Worm (Caenorhabditis elegans): ENCODE data around the gene K08E5.6.

K08E5.6 gene

DNA sequence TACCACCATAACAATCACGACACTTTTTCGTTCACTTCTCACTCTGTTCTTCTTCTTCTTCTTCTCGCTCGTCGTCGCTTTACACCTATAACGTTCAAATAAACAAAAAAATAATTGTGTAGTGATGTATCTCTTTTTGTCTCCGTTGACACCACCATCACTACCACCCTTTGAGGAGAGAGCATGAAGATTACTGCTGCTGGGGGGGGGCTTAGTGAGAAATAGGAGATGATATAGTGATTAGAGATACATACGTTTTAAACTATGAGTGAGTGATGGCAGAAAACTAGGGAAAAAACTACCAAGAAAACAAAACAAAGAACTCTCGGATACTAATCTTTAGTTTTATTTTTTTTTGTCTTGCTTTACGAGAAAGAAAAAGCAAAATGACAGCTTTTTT lies 14.5 kb upstream of the K08E5.6 start:
- TF ChIP-seq tra-4 (tag; optimal IDR thresholded peaks at IDR 0.05) (no peak), B0310.2 (tag; optimal IDR thresholded peaks at IDR 0.05) (no peak), tbx-11 (GFP tag; IDR thresholded peaks at IDR 0.05) (no peak), hmg-4 (GFP tag; optimal IDR thresholded peaks at IDR 0.05) (no peak), ceh-13 (GFP tag; optimal IDR thresholded peaks at IDR 0.05) (no peak), hnd-1 (tag; optimal IDR thresholded peaks at IDR 0.05) (no peak), aly-1 (tag; optimal IDR thresholded peaks at IDR 0.05) (no peak), ama-1 (optimal IDR thresholded peaks at IDR 0.05) (no peak), ceh-36 (tag; optimal IDR thresholded peaks at IDR 0.05) (no peak), pes-1 (GFP tag; IDR thresholded peaks at IDR 0.05) (no peak), F13C5.2 (tag; optimal IDR thresholded peaks at IDR 0.05) (no peak), sea-1 (GFP tag; conservative IDR thresholded peaks at IDR 0.05) (no peak), scrt-1 (GFP tag; IDR thresholded peaks at IDR 0.05) (no peak), flt-1 (GFP tag; IDR thresholded peaks at IDR 0.05) (no peak), tbx-37 (GFP tag; conservative IDR thresholded peaks at IDR 0.05) (no peak), hmbx-1 (tag; optimal IDR thresholded peaks at IDR 0.05) (no peak), ets-7 (tag; optimal IDR thresholded peaks at IDR 0.05) (no peak)

DNA sequence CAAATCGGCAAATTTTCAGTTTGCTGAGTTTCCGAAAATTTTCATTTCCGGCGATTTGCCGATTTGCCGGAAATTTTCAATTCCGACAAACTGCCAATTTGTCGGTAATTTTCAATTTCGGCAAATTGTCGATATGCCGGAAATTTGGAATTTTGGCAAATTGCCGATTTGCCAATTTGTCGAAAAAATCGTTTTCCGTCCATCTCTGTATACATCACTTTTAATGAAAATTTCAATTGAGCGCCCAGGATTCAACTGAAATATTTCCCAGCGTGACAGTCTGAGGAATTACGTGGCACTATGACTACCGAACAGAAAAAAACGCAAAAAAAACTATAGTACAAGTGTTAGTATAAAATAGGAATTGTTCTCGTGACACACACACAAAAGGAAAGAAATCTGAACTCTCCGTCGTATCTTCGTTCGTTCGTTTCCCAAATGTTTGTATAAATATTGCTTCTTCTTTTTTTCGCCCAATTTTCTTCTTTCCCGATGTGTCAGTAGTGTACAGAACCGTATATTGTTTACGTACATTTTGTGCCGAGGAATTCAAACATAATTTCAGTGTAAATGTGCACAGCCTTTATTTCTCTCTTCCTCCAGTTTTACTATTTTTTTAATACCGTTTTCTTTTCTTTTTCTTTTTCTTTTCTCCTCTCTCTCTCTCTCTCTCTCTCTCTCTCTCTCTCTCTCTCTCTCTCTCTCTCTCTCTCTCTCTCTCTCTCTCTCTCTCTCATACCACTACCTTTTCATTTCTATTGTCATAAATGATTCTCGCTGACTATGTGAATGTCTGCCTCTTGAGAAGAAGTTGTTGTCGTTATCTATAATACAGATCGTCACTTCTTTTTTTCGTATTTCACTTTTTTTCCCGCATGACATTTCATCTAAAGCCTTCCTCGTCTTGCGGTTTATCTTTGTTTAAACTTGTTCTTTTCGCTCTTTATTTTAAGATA lies 8.1 kb upstream of the K08E5.6 start:
- TF ChIP-seq tbx-11 (GFP tag; IDR thresholded peaks at IDR 0.05) (no peak), aly-1 (tag; optimal IDR thresholded peaks at IDR 0.05) (no peak)

DNA sequence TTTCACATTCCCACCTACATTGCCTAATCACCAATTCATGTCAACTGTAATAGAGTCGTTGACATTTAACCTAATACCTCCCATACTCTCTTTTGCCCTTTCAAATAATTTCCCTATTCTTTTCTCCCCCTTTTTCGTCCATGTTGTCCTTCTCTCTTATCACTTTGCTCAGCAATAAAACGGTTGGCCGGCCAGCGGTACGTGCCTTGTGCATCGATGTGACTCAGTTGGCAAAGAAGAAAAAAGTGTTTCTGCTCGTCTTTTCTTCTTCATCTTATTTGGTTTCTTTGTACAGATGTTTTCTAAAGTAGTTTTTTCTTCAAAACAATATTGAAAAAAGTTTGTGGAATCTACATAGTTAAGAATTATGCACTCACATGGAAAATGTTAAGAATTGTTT lies 6.3 kb upstream of the K08E5.6 start:
- TF ChIP-seq ama-1 (optimal IDR thresholded peaks at IDR 0.05) (no peak), tbx-11 (GFP tag; IDR thresholded peaks at IDR 0.05) (no peak), F13C5.2 (tag; optimal IDR thresholded peaks at IDR 0.05) (no peak), tbx-37 (GFP tag; conservative IDR thresholded peaks at IDR 0.05) (no peak), hmg-4 (GFP tag; optimal IDR thresholded peaks at IDR 0.05) (no peak), ceh-13 (GFP tag; optimal IDR thresholded peaks at IDR 0.05) (no peak), pes-1 (GFP tag; IDR thresholded peaks at IDR 0.05) (no peak), hmbx-1 (tag; optimal IDR thresholded peaks at IDR 0.05) (no peak), ets-7 (tag; optimal IDR thresholded peaks at IDR 0.05) (no peak), B0310.2 (tag; optimal IDR thresholded peaks at IDR 0.05) (no peak)

DNA sequence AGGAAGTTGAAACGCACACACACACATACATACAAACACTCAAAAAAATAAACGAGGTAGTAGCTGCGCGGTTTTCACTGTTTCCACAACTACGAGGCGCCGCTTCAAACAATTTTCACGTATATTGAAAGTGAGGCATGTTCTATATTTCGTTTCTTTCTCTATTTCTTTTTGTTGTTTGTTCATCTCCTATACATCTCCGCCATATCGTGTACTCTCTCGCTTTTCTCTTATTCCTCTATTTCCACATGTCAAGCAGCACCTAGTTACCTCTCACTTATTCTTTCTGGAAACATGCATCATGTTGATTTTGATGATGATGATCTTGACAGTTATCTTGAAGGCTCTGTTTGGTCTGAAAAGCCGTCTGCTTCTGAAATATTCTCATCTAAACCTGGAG lies 4.1 kb upstream of the K08E5.6 start, which contains the start of gene ZK1128.7:
Gene ZK1128.7 (plus strand): TSS at position 229 of the 400 bp plus-strand sequence.
- no peak for TF ChIP-seq tra-4 (tag; optimal IDR thresholded peaks at IDR 0.05)
- no peak for TF ChIP-seq sea-1 (GFP tag; conservative IDR thresholded peaks at IDR 0.05)
- no peak for TF ChIP-seq hmg-4 (GFP tag; optimal IDR thresholded peaks at IDR 0.05)
- TF ChIP-seq ets-7 (tag; optimal IDR thresholded peaks at IDR 0.05), result no peak
- TF ChIP-seq B0310.2 (tag; optimal IDR thresholded peaks at IDR 0.05), result no peak
- TF ChIP-seq ceh-13 (GFP tag; optimal IDR thresholded peaks at IDR 0.05), result no peak
- no peak for TF ChIP-seq scrt-1 (GFP tag; IDR thresholded peaks at IDR 0.05)
- no peak for TF ChIP-seq hmbx-1 (tag; optimal IDR thresholded peaks at IDR 0.05)
- no peak for TF ChIP-seq ama-1 (optimal IDR thresholded peaks at IDR 0.05)
- TF ChIP-seq tbx-11 (GFP tag; IDR thresholded peaks at IDR 0.05), result no peak
- TF ChIP-seq pes-1 (GFP tag; IDR thresholded peaks at IDR 0.05), result no peak
- TF ChIP-seq ceh-36 (tag; optimal IDR thresholded peaks at IDR 0.05), result no peak
- no peak for TF ChIP-seq F13C5.2 (tag; optimal IDR thresholded peaks at IDR 0.05)
- no peak for TF ChIP-seq flt-1 (GFP tag; IDR thresholded peaks at IDR 0.05)

DNA sequence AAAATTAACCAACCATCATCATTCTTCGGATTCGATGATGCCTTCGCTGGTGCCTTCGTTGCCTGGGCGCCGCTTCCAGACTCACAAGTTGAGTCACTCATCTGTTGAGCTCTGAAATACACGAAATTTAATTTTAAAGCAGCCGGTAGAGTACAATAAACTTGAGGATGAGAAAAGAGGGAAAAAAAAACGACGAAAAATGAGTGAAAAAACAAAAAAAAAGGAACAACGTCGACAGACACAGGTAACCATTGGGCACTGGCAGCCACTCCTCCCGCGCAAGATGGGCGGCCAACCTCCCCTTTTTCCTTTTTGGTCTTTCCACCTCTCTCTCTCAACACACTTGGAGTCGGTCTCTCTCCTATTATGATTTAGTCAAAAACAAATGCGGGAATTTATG lies 5.9 kb downstream of the K08E5.6 start, which contains the start of gene K08E5.1:
Gene K08E5.1 (minus strand): TSS at position 101 of the 400 bp plus-strand sequence.
- TF ChIP-seq hmg-4 (GFP tag; optimal IDR thresholded peaks at IDR 0.05) (no peak), aly-1 (tag; optimal IDR thresholded peaks at IDR 0.05) (no peak), tbx-11 (GFP tag; IDR thresholded peaks at IDR 0.05) (no peak), ama-1 (optimal IDR thresholded peaks at IDR 0.05) (no peak), scrt-1 (GFP tag; IDR thresholded peaks at IDR 0.05) (no peak), pes-1 (GFP tag; IDR thresholded peaks at IDR 0.05) (no peak), hmbx-1 (tag; optimal IDR thresholded peaks at IDR 0.05) (no peak), ceh-36 (tag; optimal IDR thresholded peaks at IDR 0.05) (no peak), tbx-37 (GFP tag; conservative IDR thresholded peaks at IDR 0.05) (no peak), F13C5.2 (tag; optimal IDR thresholded peaks at IDR 0.05) (no peak), flt-1 (GFP tag; IDR thresholded peaks at IDR 0.05) (no peak), B0310.2 (tag; optimal IDR thresholded peaks at IDR 0.05) (no peak), ceh-13 (GFP tag; optimal IDR thresholded peaks at IDR 0.05) (no peak), sea-1 (GFP tag; conservative IDR thresholded peaks at IDR 0.05) (no peak)

DNA sequence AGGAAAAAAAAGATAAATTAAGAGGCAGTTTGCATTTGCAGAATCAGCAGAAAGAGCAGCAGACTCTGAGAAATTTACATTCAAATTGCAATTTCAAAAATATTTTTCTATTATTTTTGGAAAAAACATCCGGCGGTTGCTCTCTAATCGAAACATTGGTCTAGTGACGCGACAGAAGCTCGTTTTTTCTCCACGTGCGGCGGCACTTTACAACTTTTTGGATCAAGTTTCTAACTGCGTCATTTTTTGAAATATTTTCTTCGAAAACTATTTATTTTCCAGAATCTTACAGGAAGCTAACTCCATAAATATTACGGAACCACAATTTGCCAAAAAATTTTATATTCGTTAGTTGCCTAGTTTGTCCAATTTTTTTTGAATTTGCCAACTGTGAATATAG lies 9.1 kb downstream of the K08E5.6 start:
- TF ChIP-seq tbx-37 (GFP tag; conservative IDR thresholded peaks at IDR 0.05) (no peak), hmg-4 (GFP tag; optimal IDR thresholded peaks at IDR 0.05) (no peak), ama-1 (optimal IDR thresholded peaks at IDR 0.05) (no peak), tra-4 (tag; optimal IDR thresholded peaks at IDR 0.05) (no peak), aly-1 (tag; optimal IDR thresholded peaks at IDR 0.05) (no peak), scrt-1 (GFP tag; IDR thresholded peaks at IDR 0.05) (no peak), sea-1 (GFP tag; conservative IDR thresholded peaks at IDR 0.05) (no peak), ceh-36 (tag; optimal IDR thresholded peaks at IDR 0.05) (no peak), hnd-1 (tag; optimal IDR thresholded peaks at IDR 0.05) (no peak), ets-7 (tag; optimal IDR thresholded peaks at IDR 0.05) (no peak), pes-1 (GFP tag; IDR thresholded peaks at IDR 0.05) (no peak), hmbx-1 (tag; optimal IDR thresholded peaks at IDR 0.05) (no peak), tbx-11 (GFP tag; IDR thresholded peaks at IDR 0.05) (no peak), ceh-13 (GFP tag; optimal IDR thresholded peaks at IDR 0.05) (no peak), F13C5.2 (tag; optimal IDR thresholded peaks at IDR 0.05) (no peak), flt-1 (GFP tag; IDR thresholded peaks at IDR 0.05) (no peak), B0310.2 (tag; optimal IDR thresholded peaks at IDR 0.05) (no peak)

DNA sequence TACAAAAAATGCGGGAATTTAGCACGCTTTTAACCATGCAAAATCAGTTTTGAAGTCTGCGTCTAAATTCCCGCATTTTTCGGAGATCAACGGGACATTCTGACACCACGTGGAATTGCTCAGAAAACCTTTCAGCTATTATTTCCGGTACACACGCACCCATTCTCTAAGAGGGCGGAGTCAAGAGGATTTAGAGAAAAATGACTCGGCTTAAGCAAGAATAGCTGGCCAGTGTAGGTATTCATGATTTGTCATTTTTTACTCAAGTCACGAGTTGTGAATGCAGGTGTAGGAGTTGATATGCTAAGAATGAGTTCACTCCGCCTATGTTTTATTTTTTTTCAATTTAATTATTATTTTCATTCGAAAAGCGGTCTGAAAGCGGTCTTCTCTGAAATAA lies 9.9 kb downstream of the K08E5.6 start:
- no peak for TF ChIP-seq B0310.2 (tag; optimal IDR thresholded peaks at IDR 0.05)
- no peak for TF ChIP-seq sea-1 (GFP tag; conservative IDR thresholded peaks at IDR 0.05)
- no peak for TF ChIP-seq ceh-13 (GFP tag; optimal IDR thresholded peaks at IDR 0.05)
- TF ChIP-seq tbx-37 (GFP tag; conservative IDR thresholded peaks at IDR 0.05), result no peak
- TF ChIP-seq scrt-1 (GFP tag; IDR thresholded peaks at IDR 0.05), result no peak
- no peak for TF ChIP-seq hmbx-1 (tag; optimal IDR thresholded peaks at IDR 0.05)
- TF ChIP-seq aly-1 (tag; optimal IDR thresholded peaks at IDR 0.05), result no peak
- no peak for TF ChIP-seq flt-1 (GFP tag; IDR thresholded peaks at IDR 0.05)
- no peak for TF ChIP-seq F13C5.2 (tag; optimal IDR thresholded peaks at IDR 0.05)
- no peak for TF ChIP-seq pes-1 (GFP tag; IDR thresholded peaks at IDR 0.05)
- TF ChIP-seq ceh-36 (tag; optimal IDR thresholded peaks at IDR 0.05), result no peak
- no peak for TF ChIP-seq hnd-1 (tag; optimal IDR thresholded peaks at IDR 0.05)
- TF ChIP-seq ama-1 (optimal IDR thresholded peaks at IDR 0.05), result no peak
- TF ChIP-seq ets-7 (tag; optimal IDR thresholded peaks at IDR 0.05), result no peak
- TF ChIP-seq tbx-11 (GFP tag; IDR thresholded peaks at IDR 0.05), result no peak

Measured in whole organism, early embryonic.